Fruit fly (Drosophila melanogaster) whole organism, embryonic: ENCODE data around the gene CG12974.
A peak's percentile ranks its signal among the peaks of the same experiment; 100 is the strongest.

Experiments used
- Awh ChIP-seq: fragments of 200-800 bp; sonication (Bioruptor generic); IDR thresholded peaks from 2 replicates; pipeline ENCODE4, ENCODE4 v1.3.6; 2022; ENCODE audit warnings: missing biosample characterization, missing genetic modification characterization
- Blimp-1 ChIP-seq: fragments of 200-800 bp; sonication (Bioruptor generic); optimal IDR thresholded peaks from 3 replicates; lab custom pipeline; 2018; ENCODE audit warnings: missing biosample characterization, missing genetic modification characterization, mild to moderate bottlenecking, moderate library complexity, missing genetic modification reagents
- CG10366 ChIP-seq: fragments of 200-800 bp; sonication (Bioruptor generic); IDR thresholded peaks from 2 replicates; pipeline ENCODE4 v1.3.6; 2022; ENCODE audit warnings: missing biosample characterization, missing genetic modification characterization
- CG11247 ChIP-seq: fragments of 200-800 bp; sonication (Bioruptor generic); IDR thresholded peaks from 2 replicates; pipeline ENCODE4 v1.3.6; 2022; ENCODE audit warnings: missing biosample characterization, missing genetic modification characterization
- CG11398 ChIP-seq: fragments of 200-800 bp; sonication (Bioruptor generic); optimal IDR thresholded peaks from 2 replicates; lab custom pipeline; 2016; ENCODE audit warnings: missing biosample characterization, missing genetic modification characterization
- CG12769 ChIP-seq: fragments of 200-800 bp; sonication (Bioruptor generic); optimal IDR thresholded peaks from 2 replicates; lab custom pipeline; 2019; ENCODE audit warnings: missing biosample characterization, mild to moderate bottlenecking, missing genetic modification characterization, moderate library complexity
- CG13123 ChIP-seq: fragments of 200-800 bp; sonication (Bioruptor generic); optimal IDR thresholded peaks from 2 replicates; lab custom pipeline; 2016; ENCODE audit warnings: missing biosample characterization, missing genetic modification characterization
- CG13287 ChIP-seq: fragments of 200-800 bp; sonication (Bioruptor generic); IDR thresholded peaks from 2 replicates; pipeline ENCODE4 v1.3.6; 2022; ENCODE audit warnings: missing biosample characterization, missing genetic modification characterization; ENCODE audit not compliant: partially characterized antibody
- CG13894 ChIP-seq: fragments of 200-800 bp; sonication (Bioruptor generic); optimal IDR thresholded peaks from 3 replicates; lab custom pipeline; 2018; ENCODE audit warnings: missing biosample characterization, mild to moderate bottlenecking, missing genetic modification characterization, moderate library complexity
- CG16813 ChIP-seq: fragments of 200-800 bp; sonication (Bioruptor generic); IDR thresholded peaks from 3 replicates; pipeline ENCODE4 v1.3.6; 2022; ENCODE audit warnings: missing biosample characterization, missing genetic modification characterization; ENCODE audit not compliant: partially characterized antibody
- CG18476 ChIP-seq: fragments of 200-800 bp; sonication (Bioruptor generic); optimal IDR thresholded peaks from 2 replicates; lab custom pipeline; 2016; ENCODE audit warnings: missing biosample characterization, mild to moderate bottlenecking, missing genetic modification characterization
- CG2199 ChIP-seq: fragments of 200-800 bp; sonication (Bioruptor generic); IDR thresholded peaks from 3 replicates; pipeline ENCODE4 v1.3.6; 2022; ENCODE audit warnings: missing biosample characterization, missing genetic modification characterization
- CG4730 ChIP-seq: fragments of 200-800 bp; sonication (Bioruptor generic); IDR thresholded peaks from 2 replicates; pipeline ENCODE4 v1.3.6; 2022; ENCODE audit warnings: missing biosample characterization, missing genetic modification characterization
- CG5180 ChIP-seq: fragments of 200-800 bp; sonication (Bioruptor generic); optimal IDR thresholded peaks from 3 replicates; lab custom pipeline; 2017; ENCODE audit warnings: missing biosample characterization, missing genetic modification characterization, mild to moderate bottlenecking, moderate library complexity, missing genetic modification reagents
- CG7271 ChIP-seq: fragments of 200-800 bp; sonication (Bioruptor generic); optimal IDR thresholded peaks from 2 replicates; lab custom pipeline; 2018; ENCODE audit warnings: missing biosample characterization, mild to moderate bottlenecking, missing genetic modification characterization, moderate library complexity
- CG7357 ChIP-seq: fragments of 200-800 bp; sonication (Bioruptor generic); IDR thresholded peaks from 3 replicates; pipeline ENCODE4 v1.3.6; 2022; ENCODE audit warnings: missing biosample characterization, missing genetic modification characterization
- CG9215 ChIP-seq: fragments of 200-800 bp; sonication (Bioruptor generic); IDR thresholded peaks from 2 replicates; pipeline ENCODE4 v1.3.6; 2022; ENCODE audit warnings: missing biosample characterization, missing genetic modification characterization
- CG9932 ChIP-seq: fragments of 200-800 bp; sonication (Bioruptor generic); IDR thresholded peaks from 2 replicates; pipeline ENCODE4 v1.3.6; 2022; ENCODE audit warnings: missing biosample characterization, missing genetic modification characterization
- Dip3 ChIP-seq: fragments of 200-800 bp; sonication (Bioruptor generic); optimal IDR thresholded peaks from 3 replicates; lab custom pipeline; 2016; ENCODE audit warnings: missing biosample characterization, missing genetic modification characterization
- Fer1 ChIP-seq: fragments of 200-800 bp; sonication (Bioruptor generic); optimal IDR thresholded peaks from 2 replicates; lab custom pipeline; 2017; ENCODE audit warnings: missing biosample characterization, mild to moderate bottlenecking, missing genetic modification characterization
- Hsf ChIP-seq: fragments of 200-800 bp; sonication (Bioruptor generic); optimal IDR thresholded peaks from 3 replicates; lab custom pipeline; 2016; ENCODE audit warnings: missing biosample characterization, missing genetic modification characterization
- Med ChIP-seq: fragments of 200-800 bp; sonication (Bioruptor generic); peaks from one replicate; lab custom pipeline; 2016; ENCODE audit warnings: missing biosample characterization, missing genetic modification characterization, mild to moderate bottlenecking, inconsistent platforms, moderate library complexity
- Pdp1 ChIP-seq, 2 experiments: fragments of 200-800 bp; sonication (Bioruptor generic); optimal IDR thresholded peaks; 3 replicates each; lab custom pipeline; 2016; ENCODE audit warnings: missing biosample characterization in 2 of 2, missing genetic modification characterization in 2 of 2, mild to moderate bottlenecking in 1 of 2, moderate library complexity in 1 of 2
- Sry-δ ChIP-seq: fragments of 200-800 bp; sonication (Bioruptor generic); optimal IDR thresholded peaks from 2 replicates; lab custom pipeline; 2016; ENCODE audit warnings: missing biosample characterization, missing genetic modification characterization
- abd-A ChIP-seq: fragments of 200-800 bp; sonication (Bioruptor generic); optimal IDR thresholded peaks from 3 replicates; lab custom pipeline; 2019; ENCODE audit warnings: missing biosample characterization, mild to moderate bottlenecking, missing genetic modification characterization, moderate library complexity
- ash1 ChIP-seq: fragments of 200-800 bp; sonication (Bioruptor generic); optimal IDR thresholded peaks from 2 replicates; lab custom pipeline; 2018; ENCODE audit warnings: missing biosample characterization, mild to moderate bottlenecking, missing genetic modification characterization
- bsh ChIP-seq, 2 experiments: fragments of 200-800 bp; sonication (Bioruptor generic); optimal IDR thresholded peaks; 2 replicates each; lab custom pipeline; 2017 to 2018; ENCODE audit warnings: mild to moderate bottlenecking in 2 of 2, missing biosample characterization in 2 of 2, missing genetic modification characterization in 2 of 2, moderate library complexity in 1 of 2
- chinmo ChIP-seq: fragments of 200-800 bp; sonication (Bioruptor generic); IDR thresholded peaks from 4 replicates; pipeline ENCODE4 v1.3.6; 2022; ENCODE audit warnings: missing biosample characterization, missing genetic modification characterization; ENCODE audit not compliant: partially characterized antibody
- crol ChIP-seq: fragments of 200-800 bp; sonication (Bioruptor generic); IDR thresholded peaks from 2 replicates; pipeline ENCODE4 v1.3.6; 2022; ENCODE audit warnings: missing biosample characterization, missing genetic modification characterization
- fu2 ChIP-seq: fragments of 200-800 bp; sonication (Bioruptor generic); optimal IDR thresholded peaks from 2 replicates; lab custom pipeline; 2016; ENCODE audit warnings: missing biosample characterization, missing genetic modification characterization
- gro ChIP-seq: fragments of 200-800 bp; sonication (Bioruptor generic); optimal IDR thresholded peaks from 2 replicates; lab custom pipeline; 2016; ENCODE audit warnings: missing biosample characterization, missing genetic modification characterization
- lola ChIP-seq, 3 experiments: fragments of >200 bp in 2 of 3; fragments of 200-800 bp in 1 of 3; sonication (Bioruptor generic) in 1 of 3; optimal IDR thresholded peaks; 2 replicates each; lab custom pipeline; 2017 to 2019; ENCODE audit warnings: missing biosample characterization in 3 of 3, missing genetic modification characterization in 3 of 3, mild to moderate bottlenecking in 1 of 3, moderate library complexity in 1 of 3
- oc ChIP-seq: fragments of 200-800 bp; sonication (Bioruptor generic); optimal IDR thresholded peaks from 2 replicates; lab custom pipeline; 2018; ENCODE audit warnings: missing biosample characterization, mild to moderate bottlenecking, missing genetic modification characterization, moderate library complexity
- sd ChIP-seq: fragments of 200-800 bp; sonication (Bioruptor generic); optimal IDR thresholded peaks from 3 replicates; lab custom pipeline; 2018; ENCODE audit warnings: missing biosample characterization, mild to moderate bottlenecking, missing genetic modification characterization, moderate library complexity
- sim ChIP-seq: fragments of 200-800 bp; sonication (Bioruptor generic); IDR thresholded peaks from 2 replicates; pipeline ENCODE4 v1.3.6; 2022; ENCODE audit warnings: missing biosample characterization, missing genetic modification characterization
- sr ChIP-seq: fragments of 200-800 bp; sonication (Bioruptor generic); IDR thresholded peaks from 3 replicates; pipeline ENCODE4 v1.3.6; 2022; ENCODE audit warnings: missing biosample characterization, missing genetic modification characterization
- toy ChIP-seq: fragments of 200-800 bp; sonication (Bioruptor generic); IDR thresholded peaks from 2 replicates; pipeline ENCODE4 v1.3.6; 2022; ENCODE audit warnings: missing biosample characterization, missing genetic modification characterization
- tup ChIP-seq: fragments of 200-800 bp; sonication (Bioruptor generic); optimal IDR thresholded peaks from 2 replicates; lab custom pipeline; 2016; ENCODE audit warnings: missing biosample characterization, mild to moderate bottlenecking, missing genetic modification characterization, moderate library complexity
- vvl ChIP-seq: fragments of 200-800 bp; sonication (Bioruptor generic); IDR thresholded peaks from 2 replicates; pipeline ENCODE4 v1.3.6; 2022; ENCODE audit warnings: missing biosample characterization, missing genetic modification characterization

The CG12974 gene

DNA sequence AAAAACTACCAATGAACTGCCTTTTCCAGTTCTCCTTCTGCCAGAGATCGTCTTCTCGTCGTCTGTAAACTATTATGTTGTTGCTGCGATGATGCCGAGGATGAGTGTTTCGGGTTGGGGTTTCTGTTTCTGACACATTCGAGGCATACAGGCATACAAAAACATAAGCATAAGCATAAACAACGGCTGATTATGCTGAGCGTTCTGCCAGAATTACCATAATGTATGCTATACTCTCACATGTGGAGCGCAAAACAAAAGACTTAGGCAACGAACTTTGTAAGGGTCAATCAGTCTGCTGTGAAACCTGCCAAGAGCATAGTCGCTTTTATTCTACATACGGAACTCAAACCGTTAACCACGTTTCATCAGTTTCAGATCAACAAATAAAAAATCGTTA lies 8.4 kb upstream of the CG12974 start, which contains the start of gene Cpr78Cb:
TSS of gene Cpr78Cb (plus strand) at position 291 of the 400 bp plus-strand sequence.
- TF ChIP-seq fu2 (no peak), vvl (GFP tag; lab: Robert Waterston, UW) (peak; percentile 65; the same call in 1 of the 2 replicates), CG13287 (no peak), bsh (GFP tag; optimal IDR thresholded peaks at IDR 0.05; lab: Kevin White, UChicago) (no peak), CG12769 (tag; lab: Kevin White, UChicago) (peak; percentile 47), chinmo (GFP tag; lab: Robert Waterston, UW) (0 out of 4 replicates have a peak, but pooled peaks have one; percentile 6), Med (GFP tag; lab: Kevin White, UChicago) (no peak), lola (GFP tag; optimal IDR thresholded peaks at IDR 0.05; lab: Kevin White, UChicago) (peak in 1 of 3 experiments; percentile 49), CG18476 (GFP tag; lab: Kevin White, UChicago) (no peak), abd-A (tag; lab: Kevin White, UChicago) (peak; percentile 80), CG13894 (peak; percentile 22), CG2199 (GFP tag; lab: Robert Waterston, UW) (0 out of 3 replicates have a peak, but pooled peaks have one; percentile 53), CG11247 (GFP tag; lab: Robert Waterston, UW) (0 out of 2 replicates have a peak, but pooled peaks have one; percentile 44)
- TF ChIP-seq, all 482 proteins: peak for 8

DNA sequence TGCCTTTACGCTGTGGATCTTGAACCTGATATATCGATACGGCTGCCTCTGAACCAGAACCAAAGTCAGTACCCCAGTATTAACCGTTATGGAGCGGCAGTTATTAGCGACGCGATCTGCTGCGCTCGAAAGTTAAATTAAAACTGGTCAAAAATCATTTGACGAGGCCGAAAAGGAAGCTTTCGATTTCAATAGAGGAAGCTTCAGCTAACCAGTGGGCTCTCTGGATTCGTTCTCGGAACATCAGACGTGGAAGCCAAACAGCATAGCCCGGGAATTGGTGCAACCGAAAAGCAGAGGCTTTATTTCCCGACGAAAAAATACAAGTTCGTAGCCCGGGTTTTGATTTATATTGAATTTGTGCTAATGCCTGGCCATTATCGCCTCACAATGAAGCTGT lies 6.9 kb upstream of the CG12974 start, which contains the start of gene Cpr78Ca:
TSS of gene Cpr78Ca (minus strand) at position 101 of the 400 bp plus-strand sequence.
- TF ChIP-seq CG9215 (GFP tag; lab: Robert Waterston, UW): no peak
- no peak for TF ChIP-seq Hsf (GFP tag; lab: Kevin White, UChicago)
- no peak for TF ChIP-seq Sry-δ (GFP tag; lab: Kevin White, UChicago)
- TF ChIP-seq CG11398: no peak
- TF ChIP-seq ash1 (GFP tag; lab: Kevin White, UChicago): no peak
- TF ChIP-seq CG10366 (GFP tag; lab: Robert Waterston, UW): no peak
- no peak for TF ChIP-seq Fer1 (GFP tag; lab: Kevin White, UChicago)

DNA sequence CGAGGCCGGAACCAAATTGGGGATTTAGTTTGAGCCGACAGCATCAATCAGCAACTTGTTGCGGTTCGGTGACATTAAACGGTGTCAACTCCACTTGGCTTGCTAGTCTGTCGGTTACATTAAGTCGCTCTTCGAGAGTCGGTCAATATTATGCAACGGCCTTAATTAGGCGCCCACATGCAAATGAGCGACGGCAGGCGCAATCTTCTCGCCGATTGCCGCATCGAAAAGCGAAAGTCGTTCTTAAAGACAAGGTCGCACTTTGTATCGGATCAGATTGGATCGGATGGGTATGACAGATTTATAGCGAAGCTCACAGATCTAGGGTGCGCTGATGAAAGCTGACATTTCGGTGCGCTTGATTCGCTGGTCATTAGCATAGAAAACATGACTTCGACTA lies 5.3 kb upstream of the CG12974 start:
- no peak for TF ChIP-seq Dip3 (GFP tag; lab: Kevin White, UChicago)
- TF ChIP-seq Awh (GFP tag; lab: Robert Waterston, UW): peak; percentile 64
- no peak for TF ChIP-seq toy (GFP tag; lab: Robert Waterston, UW)
- TF ChIP-seq CG7271: no peak
- TF ChIP-seq Pdp1 (GFP tag; optimal IDR thresholded peaks at IDR 0.05; lab: Kevin White, UChicago): peak in 1 of 2 experiments; percentile 20
- no peak for TF ChIP-seq CG16813 (GFP tag; lab: Robert Waterston, UW)
- TF ChIP-seq chinmo (GFP tag; lab: Robert Waterston, UW): 0 out of 4 replicates have a peak, but pooled peaks have one; percentile 35
- TF ChIP-seq Blimp-1 (GFP tag; lab: Kevin White, UChicago): peak; percentile 85
- 0 out of 3 replicates have a peak, but pooled peaks have one; percentile 9 for TF ChIP-seq sr (GFP tag; lab: Robert Waterston, UW)

DNA sequence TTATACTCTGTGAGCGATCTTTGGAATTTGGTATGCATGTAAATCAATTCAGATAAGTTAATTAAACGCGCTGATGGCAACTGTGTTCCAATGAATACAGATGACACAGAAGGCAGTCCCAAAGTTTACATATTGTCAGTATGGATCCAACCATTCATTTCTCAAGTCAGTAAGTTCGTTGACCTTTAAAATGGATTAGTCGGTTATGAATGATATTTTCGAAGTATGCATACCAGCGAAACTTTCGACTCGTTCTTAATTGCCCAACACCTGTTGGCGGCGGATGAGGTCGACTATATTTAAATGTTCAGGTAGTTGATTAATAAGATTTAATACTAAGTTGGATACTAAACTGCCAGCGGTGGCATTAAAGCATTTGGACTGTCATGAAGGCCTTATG lies 4.6 kb upstream of the CG12974 start:
- no peak for TF ChIP-seq CG7357 (GFP tag; lab: Robert Waterston, UW)
- TF ChIP-seq gro (GFP tag; lab: Kevin White, UChicago): peak; percentile 10
- no peak for TF ChIP-seq sim
- TF ChIP-seq CG12769 (tag; lab: Kevin White, UChicago): peak; percentile 6
- TF ChIP-seq CG4730: no peak
- no peak for TF ChIP-seq tup (GFP tag; lab: Kevin White, UChicago)
- no peak for TF ChIP-seq crol (GFP tag; lab: Robert Waterston, UW)
- TF ChIP-seq oc (tag; lab: Kevin White, UChicago): peak; percentile 23
- TF ChIP-seq CG13123 (GFP tag; lab: Kevin White, UChicago): no peak
- TF ChIP-seq CG9932 (GFP tag; lab: Robert Waterston, UW): no peak
- TF ChIP-seq CG5180 (GFP tag; lab: Kevin White, UChicago): no peak
- TF ChIP-seq sd (tag; lab: Kevin White, UChicago): peak; percentile 81
